Worm (Caenorhabditis elegans): ENCODE data around the gene C04B4.6.

The C04B4.6 gene

ce11 chrX:12285496-12285895, 10.0 kb upstream of the C04B4.6 start, which contains the start of gene lips-2:
Gene lips-2, plus strand, starts transcription at chrX:12285796.
- TF ChIP-seq hnd-1 (tag; optimal IDR thresholded peaks at IDR 0.05) (no peak), tbx-37 (GFP tag; conservative IDR thresholded peaks at IDR 0.05) (no peak), ets-7 (tag; optimal IDR thresholded peaks at IDR 0.05) (no peak), aly-1 (tag; optimal IDR thresholded peaks at IDR 0.05) (no peak), pes-1 (GFP tag; IDR thresholded peaks at IDR 0.05) (no peak), ceh-13 (GFP tag; optimal IDR thresholded peaks at IDR 0.05) (no peak), ceh-36 (tag; optimal IDR thresholded peaks at IDR 0.05) (no peak)

DNA sequence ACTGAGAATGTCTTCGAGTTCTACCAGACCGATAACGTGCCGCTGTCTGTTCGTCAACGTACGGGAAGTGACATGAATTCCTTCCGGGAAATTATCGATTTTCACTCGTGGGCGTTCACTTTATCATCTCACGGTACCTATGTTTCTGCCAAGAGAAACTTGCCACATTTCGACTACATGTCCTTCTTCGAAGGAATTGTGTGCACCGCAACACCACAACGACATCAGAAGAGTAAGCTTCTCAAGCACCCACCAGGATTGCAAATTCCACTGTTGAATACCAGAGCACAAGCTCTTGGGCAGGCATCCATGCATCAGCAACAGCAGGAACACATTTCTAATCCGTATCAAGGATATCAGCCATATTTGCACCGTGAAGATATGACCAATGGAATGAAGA, 8.7 kb upstream of the C04B4.6 start:
- TF ChIP-seq ceh-13 (GFP tag; optimal IDR thresholded peaks at IDR 0.05), result no peak
- TF ChIP-seq hmg-4 (GFP tag; optimal IDR thresholded peaks at IDR 0.05), result no peak
- no peak for TF ChIP-seq ets-7 (tag; optimal IDR thresholded peaks at IDR 0.05)
- no peak for TF ChIP-seq aly-1 (tag; optimal IDR thresholded peaks at IDR 0.05)
- TF ChIP-seq hnd-1 (tag; optimal IDR thresholded peaks at IDR 0.05), result no peak
- TF ChIP-seq tbx-11 (GFP tag; IDR thresholded peaks at IDR 0.05), result no peak
- TF ChIP-seq tbx-37 (GFP tag; conservative IDR thresholded peaks at IDR 0.05), result no peak
- no peak for TF ChIP-seq ama-1 (optimal IDR thresholded peaks at IDR 0.05)
- TF ChIP-seq ceh-36 (tag; optimal IDR thresholded peaks at IDR 0.05), result no peak
- no peak for TF ChIP-seq flt-1 (GFP tag; IDR thresholded peaks at IDR 0.05)
- no peak for TF ChIP-seq sea-1 (GFP tag; conservative IDR thresholded peaks at IDR 0.05)

DNA sequence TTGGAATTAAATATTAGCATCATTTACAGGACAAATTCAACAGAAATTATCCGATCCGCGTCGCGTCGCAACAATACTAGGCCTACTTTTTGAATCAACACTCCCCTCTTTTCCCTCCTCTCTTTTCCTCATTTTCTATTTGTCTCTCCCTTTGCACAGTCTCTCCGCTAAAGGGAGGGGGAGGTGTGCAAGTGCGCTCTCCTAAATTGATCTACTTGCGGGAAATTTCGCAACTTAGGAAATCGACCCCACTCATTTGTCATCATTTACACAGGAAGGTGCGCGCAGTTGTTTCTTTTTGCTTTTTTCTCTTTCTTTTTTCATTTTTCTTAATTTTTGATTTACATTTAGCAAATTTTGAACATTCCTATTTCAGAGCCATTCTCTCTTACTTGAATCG, 7.4 kb upstream of the C04B4.6 start, which contains the start of gene C04B4.2:
Gene C04B4.2 (plus strand): TSS at position 371 of the 400 bp plus-strand sequence.
- no peak for TF ChIP-seq hnd-1 (tag; optimal IDR thresholded peaks at IDR 0.05)
- no peak for TF ChIP-seq hmbx-1 (tag; optimal IDR thresholded peaks at IDR 0.05)
- no peak for TF ChIP-seq ceh-36 (tag; optimal IDR thresholded peaks at IDR 0.05)
- no peak for TF ChIP-seq F13C5.2 (tag; optimal IDR thresholded peaks at IDR 0.05)
- TF ChIP-seq aly-1 (tag; optimal IDR thresholded peaks at IDR 0.05), result no peak
- TF ChIP-seq pes-1 (GFP tag; IDR thresholded peaks at IDR 0.05), result no peak
- TF ChIP-seq B0310.2 (tag; optimal IDR thresholded peaks at IDR 0.05), result no peak
- TF ChIP-seq hmg-4 (GFP tag; optimal IDR thresholded peaks at IDR 0.05), result no peak

ce11 chrX:12280477-12280876, 5.0 kb upstream of the C04B4.6 start, which contains the start of gene C04B4.1:
Gene C04B4.1, plus strand, starts transcription at chrX:12280777.
- TF ChIP-seq B0310.2 (tag; optimal IDR thresholded peaks at IDR 0.05) (no peak), ceh-36 (tag; optimal IDR thresholded peaks at IDR 0.05) (no peak), tra-4 (tag; optimal IDR thresholded peaks at IDR 0.05) (no peak), scrt-1 (GFP tag; IDR thresholded peaks at IDR 0.05) (no peak), pes-1 (GFP tag; IDR thresholded peaks at IDR 0.05) (no peak), hnd-1 (tag; optimal IDR thresholded peaks at IDR 0.05) (no peak), sea-1 (GFP tag; conservative IDR thresholded peaks at IDR 0.05) (no peak)

- no peak for TF ChIP-seq B0310.2 (tag; optimal IDR thresholded peaks at IDR 0.05)
- TF ChIP-seq tra-4 (tag; optimal IDR thresholded peaks at IDR 0.05), result no peak
- TF ChIP-seq pes-1 (GFP tag; IDR thresholded peaks at IDR 0.05), result no peak
- TF ChIP-seq tbx-37 (GFP tag; conservative IDR thresholded peaks at IDR 0.05), result no peak
- no peak for TF ChIP-seq ets-7 (tag; optimal IDR thresholded peaks at IDR 0.05)
- no peak for TF ChIP-seq ceh-13 (GFP tag; optimal IDR thresholded peaks at IDR 0.05)
- TF ChIP-seq hmbx-1 (tag; optimal IDR thresholded peaks at IDR 0.05), result no peak
- no peak for TF ChIP-seq scrt-1 (GFP tag; IDR thresholded peaks at IDR 0.05)
- TF ChIP-seq aly-1 (tag; optimal IDR thresholded peaks at IDR 0.05), result no peak
- no peak for TF ChIP-seq F13C5.2 (tag; optimal IDR thresholded peaks at IDR 0.05)
- TF ChIP-seq hnd-1 (tag; optimal IDR thresholded peaks at IDR 0.05), result no peak
- no peak for TF ChIP-seq tbx-11 (GFP tag; IDR thresholded peaks at IDR 0.05)
- TF ChIP-seq sea-1 (GFP tag; conservative IDR thresholded peaks at IDR 0.05), result no peak
- no peak for TF ChIP-seq ceh-36 (tag; optimal IDR thresholded peaks at IDR 0.05)
- no peak for TF ChIP-seq flt-1 (GFP tag; IDR thresholded peaks at IDR 0.05)
- no peak for TF ChIP-seq ama-1 (optimal IDR thresholded peaks at IDR 0.05)
- TF ChIP-seq hmg-4 (GFP tag; optimal IDR thresholded peaks at IDR 0.05), result no peak
Observed at ce11 chrX:12273870-12274269, 1.6 kb downstream of the C04B4.6 start, which contains the start of gene H19J13.2. Gene H19J13.2, minus strand, starts transcription at chrX:12273970.

- no peak for TF ChIP-seq ceh-36 (tag; optimal IDR thresholded peaks at IDR 0.05)
- no peak for TF ChIP-seq tbx-11 (GFP tag; IDR thresholded peaks at IDR 0.05)
- no peak for TF ChIP-seq scrt-1 (GFP tag; IDR thresholded peaks at IDR 0.05)
- no peak for TF ChIP-seq hmbx-1 (tag; optimal IDR thresholded peaks at IDR 0.05)
- TF ChIP-seq tbx-37 (GFP tag; conservative IDR thresholded peaks at IDR 0.05), result no peak
- no peak for TF ChIP-seq pes-1 (GFP tag; IDR thresholded peaks at IDR 0.05)
- no peak for TF ChIP-seq ceh-13 (GFP tag; optimal IDR thresholded peaks at IDR 0.05)
- TF ChIP-seq aly-1 (tag; optimal IDR thresholded peaks at IDR 0.05), result no peak
- no peak for TF ChIP-seq flt-1 (GFP tag; IDR thresholded peaks at IDR 0.05)
- no peak for TF ChIP-seq F13C5.2 (tag; optimal IDR thresholded peaks at IDR 0.05)
- TF ChIP-seq ama-1 (optimal IDR thresholded peaks at IDR 0.05), result no peak
- TF ChIP-seq B0310.2 (tag; optimal IDR thresholded peaks at IDR 0.05), result no peak
- TF ChIP-seq hmg-4 (GFP tag; optimal IDR thresholded peaks at IDR 0.05), result no peak
- TF ChIP-seq ets-7 (tag; optimal IDR thresholded peaks at IDR 0.05), result no peak
- no peak for TF ChIP-seq hnd-1 (tag; optimal IDR thresholded peaks at IDR 0.05)
- no peak for TF ChIP-seq sea-1 (GFP tag; conservative IDR thresholded peaks at IDR 0.05)
- no peak for TF ChIP-seq tra-4 (tag; optimal IDR thresholded peaks at IDR 0.05)
Observed at ce11 chrX:12270841-12271240, 4.6 kb downstream of the C04B4.6 start, which contains the start of gene otpl-8. Gene otpl-8, minus strand, starts transcription at chrX:12270941.

ce11 chrX:12260381-12260931, 15.0 kb downstream of the C04B4.6 start, which contains the start of gene E01G6.1:
Gene E01G6.1, plus strand, starts transcription at chrX:12260881.
- TF ChIP-seq scrt-1 (GFP tag; IDR thresholded peaks at IDR 0.05) (no peak), sea-1 (GFP tag; conservative IDR thresholded peaks at IDR 0.05) (no peak), aly-1 (tag; optimal IDR thresholded peaks at IDR 0.05) (no peak)

DNA sequence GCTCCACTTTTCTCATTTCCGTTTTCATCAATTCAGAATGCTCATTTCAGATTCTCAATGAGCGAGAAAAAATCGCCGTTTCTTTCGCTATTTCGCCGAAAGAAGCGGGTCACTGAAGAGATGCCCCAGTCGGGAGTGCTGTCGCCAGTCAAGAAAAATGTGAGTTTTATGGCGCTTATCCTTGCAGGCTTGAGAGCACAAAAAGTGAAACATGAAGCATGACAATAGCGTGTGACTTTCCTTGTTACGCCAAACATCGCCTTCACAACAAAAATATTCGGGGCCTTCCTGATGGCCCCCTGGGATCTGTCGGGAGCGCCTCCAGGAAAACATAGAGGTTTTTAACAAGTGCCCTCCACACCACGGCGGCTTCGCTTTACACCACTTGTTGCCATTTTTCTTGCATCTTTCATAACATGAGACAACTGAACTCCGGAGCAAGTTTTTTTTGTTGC, 18.9 kb downstream of the C04B4.6 start, which contains the start of gene E01G6.2:
Gene E01G6.2 (plus strand): TSS at position 51 of the 455 bp plus-strand sequence.
- TF ChIP-seq B0310.2 (tag; optimal IDR thresholded peaks at IDR 0.05) (no peak), ets-7 (tag; optimal IDR thresholded peaks at IDR 0.05) (no peak), hmbx-1 (tag; optimal IDR thresholded peaks at IDR 0.05) (no peak), hnd-1 (tag; optimal IDR thresholded peaks at IDR 0.05) (no peak), F13C5.2 (tag; optimal IDR thresholded peaks at IDR 0.05) (no peak), flt-1 (GFP tag; IDR thresholded peaks at IDR 0.05) (no peak), sea-1 (GFP tag; conservative IDR thresholded peaks at IDR 0.05) (no peak), tbx-37 (GFP tag; conservative IDR thresholded peaks at IDR 0.05) (no peak), tra-4 (tag; optimal IDR thresholded peaks at IDR 0.05) (no peak), tbx-11 (GFP tag; IDR thresholded peaks at IDR 0.05) (no peak), ceh-13 (GFP tag; optimal IDR thresholded peaks at IDR 0.05) (no peak), pes-1 (GFP tag; IDR thresholded peaks at IDR 0.05) (no peak), hmg-4 (GFP tag; optimal IDR thresholded peaks at IDR 0.05) (no peak), aly-1 (tag; optimal IDR thresholded peaks at IDR 0.05) (no peak), ceh-36 (tag; optimal IDR thresholded peaks at IDR 0.05) (no peak), scrt-1 (GFP tag; IDR thresholded peaks at IDR 0.05) (no peak)
